Fruit fly (Drosophila melanogaster) whole organism, embryonic: ENCODE data around the gene CG13048.

Experiments
- Abd-B ChIP-seq: fragments of 200-800 bp; sonication (Bioruptor generic); optimal IDR thresholded peaks from 2 replicates; lab custom pipeline; 2018; ENCODE audit warnings: missing biosample characterization, mild to moderate bottlenecking, missing genetic modification characterization, moderate library complexity
- Asciz ChIP-seq: fragments of 200-800 bp; sonication (Bioruptor generic); optimal IDR thresholded peaks from 2 replicates; lab custom pipeline; 2017; ENCODE audit warnings: missing biosample characterization, mild to moderate bottlenecking, missing genetic modification characterization, missing genetic modification reagents
- Bgb ChIP-seq: fragments of 200-800 bp; sonication (Bioruptor generic); IDR thresholded peaks from 2 replicates; pipeline ENCODE4 v1.3.6; 2022; ENCODE audit warnings: missing biosample characterization, missing genetic modification characterization; ENCODE audit not compliant: partially characterized antibody
- CG1024 ChIP-seq: fragments of 200-800 bp; sonication (Bioruptor generic); IDR thresholded peaks from 2 replicates; pipeline ENCODE4 v1.3.6; 2022; ENCODE audit warnings: missing biosample characterization, missing genetic modification characterization
- CG11398 ChIP-seq: fragments of 200-800 bp; sonication (Bioruptor generic); optimal IDR thresholded peaks from 2 replicates; lab custom pipeline; 2016; ENCODE audit warnings: missing biosample characterization, missing genetic modification characterization
- CG11504 ChIP-seq: fragments of 200-800 bp; sonication (Bioruptor generic); optimal IDR thresholded peaks from 3 replicates; lab custom pipeline; 2019; ENCODE audit warnings: missing biosample characterization, mild to moderate bottlenecking, missing genetic modification characterization, moderate library complexity
- CG11695 ChIP-seq: fragments of 200-800 bp; sonication (Bioruptor generic); IDR thresholded peaks from 3 replicates; pipeline ENCODE4 v1.3.6; 2022; ENCODE audit warnings: missing biosample characterization, missing genetic modification characterization
- CG12104 ChIP-seq: fragments of 200-800 bp; sonication (Bioruptor generic); optimal IDR thresholded peaks from 3 replicates; lab custom pipeline; 2016; ENCODE audit warnings: missing biosample characterization, missing genetic modification characterization
- CG14050 ChIP-seq: fragments of 200-800 bp; sonication (Bioruptor generic); IDR thresholded peaks from 3 replicates; pipeline ENCODE4 v1.3.6; 2022; ENCODE audit warnings: missing biosample characterization, missing genetic modification characterization
- CG14710 ChIP-seq: fragments of 200-800 bp; sonication (Bioruptor generic); optimal IDR thresholded peaks from 3 replicates; lab custom pipeline; 2019; ENCODE audit warnings: missing biosample characterization, mild to moderate bottlenecking, missing genetic modification characterization, moderate library complexity
- CG14965 ChIP-seq: fragments of 200-800 bp; sonication (Bioruptor generic); optimal IDR thresholded peaks from 2 replicates; lab custom pipeline; 2016; ENCODE audit warnings: missing biosample characterization, missing genetic modification characterization, borderline replicate concordance
- CG15011 ChIP-seq: fragments of 200-800 bp; sonication (Bioruptor generic); optimal IDR thresholded peaks from 3 replicates; lab custom pipeline; 2018; ENCODE audit warnings: missing biosample characterization, mild to moderate bottlenecking, missing genetic modification characterization
- CG15479 ChIP-seq: fragments of 200-800 bp; sonication (Bioruptor generic); optimal IDR thresholded peaks from 3 replicates; lab custom pipeline; 2019; ENCODE audit warnings: missing biosample characterization, mild to moderate bottlenecking, missing genetic modification characterization, moderate library complexity
- CG16815 ChIP-seq: fragments of 200-800 bp; sonication (Bioruptor generic); optimal IDR thresholded peaks from 3 replicates; lab custom pipeline; 2017; ENCODE audit warnings: missing biosample characterization, mild to moderate bottlenecking, missing genetic modification characterization
- CG2202 ChIP-seq: fragments of 200-800 bp; sonication (Bioruptor generic); optimal IDR thresholded peaks from 2 replicates; lab custom pipeline; 2018; ENCODE audit warnings: missing biosample characterization, mild to moderate bottlenecking, missing genetic modification characterization
- CG31388 ChIP-seq: fragments of 200-800 bp; sonication (Bioruptor generic); optimal IDR thresholded peaks from 2 replicates; lab custom pipeline; 2016; ENCODE audit warnings: missing biosample characterization, missing genetic modification characterization
- CG34376 ChIP-seq: fragments of 200-800 bp; sonication (Bioruptor generic); optimal IDR thresholded peaks from 2 replicates; lab custom pipeline; 2018; ENCODE audit warnings: missing biosample characterization, mild to moderate bottlenecking, missing genetic modification characterization
- CG3995 ChIP-seq: fragments of 200-800 bp; sonication (Bioruptor generic); optimal IDR thresholded peaks from 3 replicates; lab custom pipeline; 2016; ENCODE audit warnings: missing biosample characterization, missing genetic modification characterization
- CG4404 ChIP-seq: fragments of 200-800 bp; sonication (Bioruptor generic); IDR thresholded peaks from 2 replicates; pipeline ENCODE4 v1.3.6; 2022; ENCODE audit warnings: missing biosample characterization, missing genetic modification characterization
- CG6254 ChIP-seq: fragments of 200-800 bp; sonication (Bioruptor generic); optimal IDR thresholded peaks from 3 replicates; lab custom pipeline; 2017; ENCODE audit warnings: mild to moderate bottlenecking, missing biosample characterization, missing genetic modification reagents, missing genetic modification characterization
- CG7357 ChIP-seq: fragments of 200-800 bp; sonication (Bioruptor generic); IDR thresholded peaks from 3 replicates; pipeline ENCODE4 v1.3.6; 2022; ENCODE audit warnings: missing biosample characterization, missing genetic modification characterization
- CG8290 ChIP-seq, 3 experiments: fragments of 200-800 bp; sonication (Bioruptor generic); optimal IDR thresholded peaks; 2 replicates each; lab custom pipeline; 2016 to 2019; ENCODE audit warnings: missing biosample characterization in 3 of 3, missing genetic modification characterization in 3 of 3, mild to moderate bottlenecking in 2 of 3, moderate library complexity in 1 of 3
- CG9817 ChIP-seq: fragments of 200-800 bp; sonication (Bioruptor generic); optimal IDR thresholded peaks from 2 replicates; lab custom pipeline; 2018; ENCODE audit warnings: missing biosample characterization, mild to moderate bottlenecking, missing genetic modification characterization, moderate library complexity
- Camta ChIP-seq: fragments of 200-800 bp; sonication (Bioruptor generic); optimal IDR thresholded peaks from 2 replicates; lab custom pipeline; 2016; ENCODE audit warnings: missing biosample characterization, missing genetic modification characterization
- D19A ChIP-seq: fragments of 200-800 bp; optimal IDR thresholded peaks from 3 replicates; lab custom pipeline; 2019; ENCODE audit warnings: missing biosample characterization, mild to moderate bottlenecking, missing genetic modification characterization, moderate library complexity
- Dref ChIP-seq: fragments of 200-800 bp; sonication (Bioruptor generic); IDR thresholded peaks from 2 replicates; pipeline ENCODE4 v1.3.6; 2022; ENCODE audit warnings: missing biosample characterization, missing genetic modification characterization
- HLH54F ChIP-seq: fragments of 200-800 bp; sonication (Bioruptor generic); optimal IDR thresholded peaks from 3 replicates; lab custom pipeline; 2016; ENCODE audit warnings: missing biosample characterization, missing genetic modification characterization
- Hand ChIP-seq: fragments of 200-800 bp; sonication (Bioruptor generic); optimal IDR thresholded peaks from 2 replicates; lab custom pipeline; 2017; ENCODE audit warnings: mild to moderate bottlenecking, missing biosample characterization, missing genetic modification reagents, missing genetic modification characterization
- HmgZ ChIP-seq: fragments of 200-800 bp; sonication (Bioruptor generic); optimal IDR thresholded peaks from 2 replicates; lab custom pipeline; 2018; ENCODE audit warnings: missing biosample characterization, mild to moderate bottlenecking, missing genetic modification characterization
- Kr ChIP-seq: fragments of 200-800 bp; sonication (Bioruptor generic); optimal IDR thresholded peaks from 2 replicates; lab custom pipeline; 2017; ENCODE audit warnings: missing biosample characterization, mild to moderate bottlenecking, missing genetic modification characterization
- Meics ChIP-seq: fragments of 200-800 bp; sonication (Bioruptor generic); optimal IDR thresholded peaks from 2 replicates; lab custom pipeline; 2017; ENCODE audit warnings: missing biosample characterization, mild to moderate bottlenecking, missing genetic modification characterization
- Mrtf ChIP-seq: fragments of 200-800 bp; sonication (Bioruptor generic); IDR thresholded peaks from 3 replicates; pipeline ENCODE4 v1.3.6; 2022; ENCODE audit warnings: missing biosample characterization, missing genetic modification characterization
- NC2β ChIP-seq: fragments of 200-800 bp; sonication (Bioruptor generic); optimal IDR thresholded peaks from 2 replicates; lab custom pipeline; 2016; ENCODE audit warnings: missing biosample characterization, missing genetic modification characterization
- Rx ChIP-seq: fragments of 200-800 bp; sonication (Bioruptor generic); IDR thresholded peaks from 2 replicates; pipeline ENCODE4 v1.3.6; 2022; ENCODE audit warnings: missing biosample characterization, missing genetic modification characterization
- Trl ChIP-seq, 3 experiments: fragments of >200 bp in 2 of 3; fragments of 200-800 bp in 1 of 3; sonication (Bioruptor generic) in 1 of 3; optimal IDR thresholded peaks; 2 replicates in 1 of 3; 3 replicates in 2 of 3; lab custom pipeline; 2016 to 2017; ENCODE audit warnings: missing biosample characterization in 1 of 3, missing genetic modification characterization in 1 of 3
- Vsx1 ChIP-seq: fragments of 200-800 bp; sonication (Bioruptor generic); optimal IDR thresholded peaks from 2 replicates; lab custom pipeline; 2017; ENCODE audit warnings: missing biosample characterization, mild to moderate bottlenecking, missing genetic modification characterization, missing genetic modification reagents
- amos ChIP-seq: fragments of 200-800 bp; sonication (Bioruptor generic); IDR thresholded peaks from 2 replicates; pipeline ENCODE4 v1.3.6; 2022; ENCODE audit warnings: missing biosample characterization, missing genetic modification characterization; ENCODE audit not compliant: partially characterized antibody
- aop ChIP-seq: fragments of 200-800 bp; sonication (Bioruptor generic); IDR thresholded peaks from 2 replicates; pipeline ENCODE4 v1.3.6; 2022; ENCODE audit warnings: missing biosample characterization, missing genetic modification characterization
- bowl ChIP-seq: fragments of 200-800 bp; sonication (Bioruptor generic); IDR thresholded peaks from 2 replicates; pipeline ENCODE4 v1.3.6; 2022; ENCODE audit warnings: missing biosample characterization, missing genetic modification characterization
- cas ChIP-seq: fragments of 200-800 bp; sonication (Bioruptor generic); IDR thresholded peaks from 2 replicates; pipeline ENCODE4 v1.3.6; 2022; ENCODE audit warnings: missing biosample characterization, missing genetic modification characterization
- ems ChIP-seq: fragments of 200-800 bp; sonication (Bioruptor generic); optimal IDR thresholded peaks from 3 replicates; lab custom pipeline; 2016; ENCODE audit warnings: missing biosample characterization, missing genetic modification characterization
- eve ChIP-seq, 2 experiments: fragments of >200 bp; optimal IDR thresholded peaks; 2 replicates each; lab custom pipeline; 2017; ENCODE audit warnings: missing biosample characterization in 2 of 2, missing genetic modification characterization in 2 of 2
- gsb-n ChIP-seq: fragments of 200-800 bp; sonication (Bioruptor generic); optimal IDR thresholded peaks from 3 replicates; lab custom pipeline; 2018; ENCODE audit warnings: missing biosample characterization, mild to moderate bottlenecking, missing genetic modification characterization
- gt ChIP-seq: fragments of 200-800 bp; sonication (Bioruptor generic); IDR thresholded peaks from 2 replicates; pipeline ENCODE4 v1.3.6; 2022; ENCODE audit warnings: missing biosample characterization, missing genetic modification characterization
- her ChIP-seq: fragments of 200-800 bp; sonication (Bioruptor generic); optimal IDR thresholded peaks from 2 replicates; lab custom pipeline; 2016; ENCODE audit warnings: missing biosample characterization, missing genetic modification characterization
- hth ChIP-seq: fragments of >200 bp; optimal IDR thresholded peaks from 2 replicates; lab custom pipeline; 2017; ENCODE audit warnings: inconsistent platforms
- knrl ChIP-seq: fragments of 200-800 bp; sonication (Bioruptor generic); IDR thresholded peaks from 3 replicates; pipeline ENCODE4 v1.3.6; 2022; ENCODE audit warnings: missing biosample characterization, missing genetic modification characterization; ENCODE audit not compliant: partially characterized antibody
- phol ChIP-seq: fragments of 200-800 bp; sonication (Bioruptor generic); optimal IDR thresholded peaks from 3 replicates; lab custom pipeline; 2018; ENCODE audit warnings: missing biosample characterization, mild to moderate bottlenecking, missing genetic modification characterization, moderate library complexity
- prd ChIP-seq, 3 experiments: fragments of >200 bp in 2 of 3; fragments of 200-800 bp in 1 of 3; sonication (Bioruptor generic) in 1 of 3; optimal IDR thresholded peaks in 2 of 3; IDR thresholded peaks in 1 of 3; 2 replicates in 2 of 3; 3 replicates in 1 of 3; pipeline versions ENCODE4 v1.3.6 to Lab custom; 2017 to 2022; ENCODE audit warnings: missing biosample characterization in 1 of 3, missing genetic modification characterization in 1 of 3
- slou ChIP-seq: fragments of 200-800 bp; sonication (Bioruptor generic); optimal IDR thresholded peaks from 3 replicates; lab custom pipeline; 2016; ENCODE audit warnings: missing biosample characterization, missing genetic modification characterization
- slp2 ChIP-seq: fragments of 200-800 bp; sonication (Bioruptor generic); optimal IDR thresholded peaks from 2 replicates; lab custom pipeline; 2016; ENCODE audit warnings: missing biosample characterization, missing genetic modification characterization

The CG13048 gene

dm6 chr3L:16309972-16310371 lies 26.3 kb upstream of the CG13048 start (continued):
- TF ChIP-seq CG4404 (GFP tag; lab: Robert Waterston, UW) (no peak), aop (GFP tag; lab: Robert Waterston, UW) (no peak), Kr (GFP tag; lab: Kevin White, UChicago) (no peak), CG6254 (GFP tag; lab: Kevin White, UChicago) (no peak), eve (GFP tag; optimal IDR thresholded peaks at IDR 0.05; lab: Kevin White, UChicago) (no peak), gsb-n (no peak), knrl (GFP tag; lab: Robert Waterston, UW) (no peak), gt (no peak), amos (no peak), phol (tag; lab: Kevin White, UChicago) (no peak), slp2 (GFP tag; lab: Kevin White, UChicago) (no peak), D19A (tag; lab: Kevin White, UChicago) (no peak), prd (optimal IDR thresholded peaks at IDR 0.05; lab: Kevin White, UChicago) (no peak), prd (GFP tag; IDR thresholded peaks at IDR 0.05; lab: Robert Waterston, UW) (no peak), Abd-B (GFP tag; lab: Kevin White, UChicago) (no peak), Asciz (GFP tag; lab: Kevin White, UChicago) (no peak), HLH54F (GFP tag; lab: Kevin White, UChicago) (no peak), CG3995 (GFP tag; lab: Kevin White, UChicago) (no peak), CG9817 (tag; lab: Kevin White, UChicago) (peak; percentile 63), Vsx1 (GFP tag; lab: Kevin White, UChicago) (no peak), her (GFP tag; lab: Kevin White, UChicago) (peak; percentile 40), hth (lab: Kevin White, UChicago) (no peak), CG34376 (GFP tag; lab: Kevin White, UChicago) (no peak), CG15011 (GFP tag; lab: Kevin White, UChicago) (no peak), CG1024 (GFP tag; lab: Robert Waterston, UW) (no peak), NC2β (GFP tag; lab: Kevin White, UChicago) (no peak), cas (no peak), CG31388 (GFP tag; lab: Kevin White, UChicago) (no peak), CG11504 (no peak), Bgb (GFP tag; lab: Robert Waterston, UW) (no peak), CG14710 (tag; lab: Kevin White, UChicago) (no peak), Camta (GFP tag; lab: Kevin White, UChicago) (no peak), CG12104 (GFP tag; lab: Kevin White, UChicago) (no peak), ems (GFP tag; lab: Kevin White, UChicago) (no peak), Trl (optimal IDR thresholded peaks at IDR 0.05; lab: Kevin White, UChicago) (no peak), Trl (GFP tag; optimal IDR thresholded peaks at IDR 0.05; lab: Kevin White, UChicago) (peak; percentile 38), Rx (GFP tag; lab: Robert Waterston, UW) (no peak), CG8290 (GFP tag; optimal IDR thresholded peaks at IDR 0.05; lab: Kevin White, UChicago) (no peak), CG8290 (tag; optimal IDR thresholded peaks at IDR 0.05; lab: Kevin White, UChicago) (peak in 1 of 2 experiments; percentile 69), Mrtf (GFP tag; lab: Robert Waterston, UW) (no peak), CG16815 (GFP tag; lab: Kevin White, UChicago) (peak; percentile 14), CG15479 (GFP tag; lab: Kevin White, UChicago) (no peak), CG14050 (GFP tag; lab: Robert Waterston, UW) (no peak), CG2202 (no peak), CG14965 (GFP tag; lab: Kevin White, UChicago) (no peak), CG11398 (GFP tag; lab: Kevin White, UChicago) (no peak), Dref (GFP tag; lab: Robert Waterston, UW) (no peak), bowl (GFP tag; lab: Robert Waterston, UW) (no peak), Hand (no peak), CG11695 (GFP tag; lab: Robert Waterston, UW) (no peak), CG7357 (no peak), slou (no peak), HmgZ (tag; lab: Kevin White, UChicago) (no peak), Meics (GFP tag; lab: Kevin White, UChicago) (peak; percentile 30)
